Fruit fly (Drosophila melanogaster) whole organism, pupa: ENCODE measurements around the gene Ndf.

Experiments used
- CG10348 ChIP-seq: fragments of 200-800 bp; sonication (Bioruptor generic); IDR thresholded peaks from 2 replicates; pipeline ENCODE4 v1.3.6; 2022; ENCODE audit warnings: missing biosample characterization, missing genetic modification characterization
- CG12605 ChIP-seq: fragments of 200-800 bp; sonication (Bioruptor generic); IDR thresholded peaks from 2 replicates; pipeline ENCODE4 v1.3.6; 2022; ENCODE audit warnings: missing biosample characterization, missing genetic modification characterization
- CG13204 ChIP-seq: fragments of 200-800 bp; sonication (Bioruptor generic); optimal IDR thresholded peaks from 2 replicates; lab custom pipeline; 2018; ENCODE audit warnings: missing biosample characterization, mild to moderate bottlenecking, missing genetic modification characterization, moderate library complexity
- CG14655 ChIP-seq: fragments of 200-800 bp; sonication (Bioruptor generic); optimal IDR thresholded peaks from 3 replicates; lab custom pipeline; 2017; ENCODE audit warnings: mild to moderate bottlenecking, missing biosample characterization, missing genetic modification reagents, missing genetic modification characterization
- CG15710 ChIP-seq: fragments of 200-800 bp; sonication (Bioruptor generic); optimal IDR thresholded peaks from 2 replicates; lab custom pipeline; 2018; ENCODE audit warnings: missing biosample characterization, mild to moderate bottlenecking, missing genetic modification characterization, moderate library complexity
- CG17806 ChIP-seq: fragments of 200-800 bp; sonication (Bioruptor generic); optimal IDR thresholded peaks from 2 replicates; lab custom pipeline; 2018; ENCODE audit warnings: missing biosample characterization, mild to moderate bottlenecking, missing genetic modification characterization, moderate library complexity
- CG32121 ChIP-seq: fragments of 200-800 bp; sonication (Bioruptor generic); IDR thresholded peaks from 2 replicates; pipeline ENCODE4 v1.3.6; 2022; ENCODE audit warnings: missing biosample characterization, missing genetic modification characterization
- CG34367 ChIP-seq: fragments of 200-800 bp; sonication (Bioruptor generic); optimal IDR thresholded peaks from 2 replicates; lab custom pipeline; 2018; ENCODE audit warnings: missing biosample characterization, mild to moderate bottlenecking, missing genetic modification characterization
- CG4496 ChIP-seq: fragments of 200-800 bp; sonication (Bioruptor generic); IDR thresholded peaks from 3 replicates; pipeline ENCODE4 v1.3.6; 2022; ENCODE audit warnings: missing biosample characterization, missing genetic modification characterization
- CG8159 ChIP-seq: fragments of 200-800 bp; sonication (Bioruptor generic); optimal IDR thresholded peaks from 3 replicates; lab custom pipeline; 2018; ENCODE audit warnings: missing biosample characterization, mild to moderate bottlenecking, missing genetic modification characterization, moderate library complexity
- CG8301 ChIP-seq: fragments of 200-800 bp; sonication (Bioruptor generic); optimal IDR thresholded peaks from 2 replicates; lab custom pipeline; 2018; ENCODE audit warnings: missing biosample characterization, mild to moderate bottlenecking, missing genetic modification characterization
- CG9948 ChIP-seq: fragments of 200-800 bp; sonication (Bioruptor generic); optimal IDR thresholded peaks from 2 replicates; lab custom pipeline; 2018; ENCODE audit warnings: missing biosample characterization, mild to moderate bottlenecking, missing genetic modification characterization, moderate library complexity
- D1 ChIP-seq: fragments of 200-800 bp; sonication (Bioruptor generic); optimal IDR thresholded peaks from 2 replicates; lab custom pipeline; 2018; ENCODE audit warnings: missing biosample characterization, mild to moderate bottlenecking, missing genetic modification characterization, moderate library complexity
- EcR ChIP-seq: fragments of 200-800 bp; sonication (Bioruptor generic); optimal IDR thresholded peaks from 3 replicates; lab custom pipeline; 2019; ENCODE audit warnings: missing biosample characterization, missing genetic modification characterization, mild to moderate bottlenecking, moderate library complexity, missing genetic modification reagents
- Ets98B ChIP-seq: fragments of 200-800 bp; sonication (Bioruptor generic); IDR thresholded peaks from 2 replicates; pipeline ENCODE4 v1.3.6; 2022; ENCODE audit warnings: missing biosample characterization, missing genetic modification characterization
- Pif1A ChIP-seq: fragments of 200-800 bp; sonication (Bioruptor generic); optimal IDR thresholded peaks from 3 replicates; lab custom pipeline; 2016; ENCODE audit warnings: missing biosample characterization, missing genetic modification characterization
- Pif1B ChIP-seq: fragments of 200-800 bp; sonication (Bioruptor generic); optimal IDR thresholded peaks from 3 replicates; lab custom pipeline; 2016; ENCODE audit warnings: missing biosample characterization, missing genetic modification characterization
- Snoo ChIP-seq: fragments of 200-800 bp; sonication (Bioruptor generic); optimal IDR thresholded peaks from 3 replicates; lab custom pipeline; 2017; ENCODE audit warnings: missing biosample characterization, mild to moderate bottlenecking, missing genetic modification characterization, inconsistent platforms
- fd96Ca ChIP-seq: fragments of 200-800 bp; sonication (Bioruptor generic); IDR thresholded peaks from 3 replicates; pipeline ENCODE4 v1.3.6; 2022; ENCODE audit warnings: missing biosample characterization, missing genetic modification characterization
- gl ChIP-seq: fragments of 200-800 bp; sonication (Bioruptor generic); optimal IDR thresholded peaks from 2 replicates; lab custom pipeline; 2018; ENCODE audit warnings: missing biosample characterization, mild to moderate bottlenecking, missing genetic modification characterization
- rn ChIP-seq: fragments of 200-800 bp; sonication (Bioruptor generic); IDR thresholded peaks from 2 replicates; pipeline ENCODE4 v1.3.6; 2022; ENCODE audit warnings: missing biosample characterization, missing genetic modification characterization

Ndf gene

DNA sequence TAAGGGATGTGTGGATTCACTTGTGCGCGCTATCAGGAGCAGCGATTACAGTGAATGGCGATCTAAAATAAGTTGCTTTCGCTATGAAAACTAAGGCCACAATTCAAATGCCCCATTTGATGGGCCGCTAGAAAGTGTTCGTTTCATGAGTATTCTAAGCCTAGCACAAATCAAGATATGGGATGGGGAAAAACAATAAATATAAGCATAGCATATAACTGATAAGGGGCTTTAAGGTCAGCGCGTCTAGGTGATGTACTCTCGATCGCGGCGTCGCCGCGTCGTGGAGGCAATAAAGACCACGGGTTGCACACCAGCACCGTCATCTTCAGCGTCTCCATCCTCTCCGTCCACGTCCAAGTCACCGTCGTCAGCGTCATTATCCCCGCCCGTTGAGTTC is 42.9 kb upstream of the Ndf start:
- TF ChIP-seq Snoo (no peak), CG13204 (GFP tag; lab: Kevin White, UChicago) (no peak), fd96Ca (GFP tag; lab: Robert Waterston, UW) (no peak), EcR (GFP tag; lab: Kevin White, UChicago) (peak; percentile 47), CG12605 (GFP tag; lab: Robert Waterston, UW) (no peak)

DNA sequence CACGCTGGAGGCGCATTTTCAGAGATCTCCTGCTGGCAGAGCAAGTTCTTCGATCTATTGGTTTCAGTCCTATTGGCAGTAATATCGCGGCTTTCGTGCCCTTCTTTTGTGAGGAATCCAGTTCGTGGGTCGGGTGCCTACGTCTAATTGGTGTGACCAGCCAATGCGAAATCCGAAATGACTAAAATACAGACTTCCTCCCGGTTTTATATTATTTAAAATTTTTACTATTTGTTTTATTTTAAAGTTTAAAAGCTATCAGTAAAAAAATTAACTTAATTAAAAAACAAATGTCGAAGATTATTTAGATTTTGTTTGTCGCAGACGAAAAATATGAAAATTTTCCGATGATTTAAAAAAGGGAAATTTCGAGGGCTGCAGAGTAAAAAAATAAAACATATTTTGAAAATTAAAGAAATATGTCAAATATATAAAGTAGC is 40.0 kb upstream of the Ndf start, which contains the start of gene CG5850:
TSS of gene CG5850 (minus strand) at position 347 of the 440 bp plus-strand sequence.
- TF ChIP-seq CG8301 (tag; lab: Kevin White, UChicago) (no peak), CG12605 (GFP tag; lab: Robert Waterston, UW) (no peak), Pif1A (GFP tag; lab: Kevin White, UChicago) (no peak), CG8159 (tag; lab: Kevin White, UChicago) (peak; percentile 7), CG14655 (no peak), CG15710 (no peak), CG13204 (GFP tag; lab: Kevin White, UChicago) (no peak), CG17806 (tag; lab: Kevin White, UChicago) (peak; percentile 0), rn (GFP tag; lab: Robert Waterston, UW) (no peak), gl (tag; lab: Kevin White, UChicago) (no peak)

DNA sequence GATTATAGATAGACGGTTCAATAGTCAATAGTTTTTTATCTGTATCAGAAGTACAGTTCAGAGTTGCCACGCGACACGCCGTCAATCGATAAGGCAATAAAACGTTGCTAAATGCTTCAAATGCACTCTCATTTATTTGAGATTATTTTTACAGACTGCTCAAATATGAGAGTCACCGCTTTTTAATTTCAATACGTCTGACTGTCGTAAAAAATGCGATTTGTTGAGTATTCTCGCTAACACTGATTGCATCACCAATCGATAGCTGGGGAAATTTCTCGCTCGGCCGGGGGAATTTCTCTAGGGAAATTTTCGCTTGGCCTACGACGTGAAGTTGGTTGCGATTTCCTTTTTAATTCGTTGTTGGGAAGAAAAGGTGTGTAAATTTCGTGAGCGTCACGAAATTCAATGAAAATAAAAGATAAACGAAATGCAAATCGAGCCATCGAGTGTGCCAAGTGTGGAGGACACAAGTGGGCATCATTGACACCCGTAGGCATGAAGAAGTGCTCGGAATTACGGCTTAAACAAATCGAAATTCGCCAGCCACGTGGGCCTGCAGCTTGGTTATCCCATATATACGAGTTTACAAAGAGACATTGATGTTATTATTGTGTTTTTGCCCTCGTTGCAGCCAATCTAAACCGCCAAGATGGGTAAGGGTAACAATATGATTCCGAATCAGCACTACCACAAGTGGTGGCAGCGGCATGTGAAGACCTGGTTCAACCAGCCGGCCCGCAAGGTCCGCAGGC is 36.5 kb upstream of the Ndf start, which contains the start of the genes Dref and RpL13:
TSS of gene Dref (minus strand) at position 247 of the 755 bp plus-strand sequence.
TSS of gene RpL13 (plus strand) at position 331 of the 755 bp plus-strand sequence.
- TF ChIP-seq gl (tag; lab: Kevin White, UChicago) (peak; percentile 78), D1 (no peak), Pif1B (GFP tag; lab: Kevin White, UChicago) (no peak), CG17806 (tag; lab: Kevin White, UChicago) (peak; percentile 38), EcR (GFP tag; lab: Kevin White, UChicago) (peak; percentile 11), Pif1A (GFP tag; lab: Kevin White, UChicago) (no peak), CG34367 (peak; percentile 76), rn (GFP tag; lab: Robert Waterston, UW) (no peak), Snoo (peak; percentile 89), CG8159 (tag; lab: Kevin White, UChicago) (peak; percentile 60), Ets98B (GFP tag; lab: Robert Waterston, UW) (peak; percentile 49), fd96Ca (GFP tag; lab: Robert Waterston, UW) (peak; percentile 57), CG12605 (GFP tag; lab: Robert Waterston, UW) (peak; percentile 77), CG32121 (GFP tag; lab: Robert Waterston, UW) (peak; percentile 35; the same call in 1 of the 2 replicates), CG8301 (tag; lab: Kevin White, UChicago) (peak; percentile 51), CG9948 (tag; lab: Kevin White, UChicago) (peak; percentile 24), CG4496 (GFP tag; lab: Robert Waterston, UW) (peak; percentile 86), CG15710 (peak; percentile 74)

DNA sequence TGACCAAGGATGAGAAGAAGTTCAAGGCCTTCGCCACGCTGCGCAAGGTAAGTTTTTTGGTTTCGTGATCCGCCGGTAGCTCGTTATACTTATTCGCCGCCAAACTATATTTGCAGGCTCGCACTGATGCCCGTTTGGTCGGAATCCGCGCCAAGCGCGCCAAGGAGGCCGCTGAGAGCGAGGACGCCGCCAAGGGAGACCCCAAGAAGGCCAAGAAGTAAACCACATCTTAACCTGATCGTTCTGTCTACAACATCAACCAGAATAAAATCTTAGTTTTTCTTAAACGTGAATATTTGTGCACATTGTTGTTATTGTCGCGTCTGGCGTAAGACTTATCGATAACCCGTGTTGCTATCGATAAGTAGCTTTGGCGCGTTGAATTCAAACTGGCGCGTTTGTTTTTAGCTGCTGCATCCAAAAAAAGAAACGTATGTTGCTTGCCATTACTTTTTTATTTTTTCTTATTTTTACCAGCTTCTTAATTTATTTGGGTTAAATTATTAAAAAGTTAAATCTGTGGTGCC is 35.4 kb upstream of the Ndf start:
- no peak for TF ChIP-seq CG9948 (tag; lab: Kevin White, UChicago)
- TF ChIP-seq Pif1B (GFP tag; lab: Kevin White, UChicago), result no peak
- TF ChIP-seq D1, result no peak
- TF ChIP-seq CG14655, result no peak
- no peak for TF ChIP-seq CG13204 (GFP tag; lab: Kevin White, UChicago)
- TF ChIP-seq Snoo, result no peak
- TF ChIP-seq CG17806 (tag; lab: Kevin White, UChicago), result no peak
- TF ChIP-seq Pif1A (GFP tag; lab: Kevin White, UChicago), result no peak
- no peak for TF ChIP-seq CG8301 (tag; lab: Kevin White, UChicago)
- TF ChIP-seq rn (GFP tag; lab: Robert Waterston, UW), result no peak
- TF ChIP-seq fd96Ca (GFP tag; lab: Robert Waterston, UW), result no peak
- TF ChIP-seq CG8159 (tag; lab: Kevin White, UChicago), result no peak
- TF ChIP-seq CG15710, result no peak
- TF ChIP-seq Ets98B (GFP tag; lab: Robert Waterston, UW), result no peak
- no peak for TF ChIP-seq EcR (GFP tag; lab: Kevin White, UChicago)
- TF ChIP-seq CG10348 (GFP tag; lab: Robert Waterston, UW), result no peak

DNA sequence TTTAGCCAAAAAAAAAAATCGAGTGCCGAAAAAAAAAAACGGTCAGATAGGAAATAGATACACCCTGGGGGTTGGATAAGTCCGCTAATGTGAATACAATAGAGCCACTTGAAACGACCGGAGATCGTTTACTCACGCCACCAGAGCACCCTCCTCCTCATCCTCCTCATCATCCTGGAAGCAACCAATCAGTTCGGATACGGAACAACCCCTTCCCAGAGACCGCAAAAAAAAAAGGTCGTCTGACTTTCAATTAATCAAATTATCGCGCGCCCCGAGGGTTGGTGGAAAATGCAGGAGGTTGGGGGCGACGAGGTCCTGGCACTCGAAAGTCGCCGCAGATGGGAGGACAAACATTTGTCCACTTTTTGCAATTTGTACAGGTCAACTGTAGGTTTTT is 31.0 kb upstream of the Ndf start:
- no peak for TF ChIP-seq gl (tag; lab: Kevin White, UChicago)
- TF ChIP-seq D1, result no peak
- TF ChIP-seq fd96Ca (GFP tag; lab: Robert Waterston, UW), result no peak
- no peak for TF ChIP-seq CG15710
- TF ChIP-seq CG12605 (GFP tag; lab: Robert Waterston, UW), result no peak
- no peak for TF ChIP-seq Pif1A (GFP tag; lab: Kevin White, UChicago)
- TF ChIP-seq CG13204 (GFP tag; lab: Kevin White, UChicago), result no peak
- TF ChIP-seq CG4496 (GFP tag; lab: Robert Waterston, UW), result no peak
- TF ChIP-seq CG9948 (tag; lab: Kevin White, UChicago), result no peak
- no peak for TF ChIP-seq CG14655
- TF ChIP-seq CG34367, result no peak
- TF ChIP-seq Pif1B (GFP tag; lab: Kevin White, UChicago), result no peak
- no peak for TF ChIP-seq CG17806 (tag; lab: Kevin White, UChicago)
- TF ChIP-seq CG32121 (GFP tag; lab: Robert Waterston, UW), result no peak
- no peak for TF ChIP-seq CG10348 (GFP tag; lab: Robert Waterston, UW)
- no peak for TF ChIP-seq Snoo
